Fruit fly (Drosophila melanogaster) whole organism, pupa: ENCODE data around the gene CG10208.
A peak's percentile ranks its signal among the peaks of the same experiment; 100 is the strongest.

Experiments used
- CG10348 ChIP-seq: fragments of 200-800 bp; sonication (Bioruptor generic); IDR thresholded peaks from 2 replicates; pipeline ENCODE4 v1.3.6; 2022; ENCODE audit warnings: missing biosample characterization, missing genetic modification characterization
- CG12605 ChIP-seq: fragments of 200-800 bp; sonication (Bioruptor generic); IDR thresholded peaks from 2 replicates; pipeline ENCODE4 v1.3.6; 2022; ENCODE audit warnings: missing biosample characterization, missing genetic modification characterization
- CG13204 ChIP-seq: fragments of 200-800 bp; sonication (Bioruptor generic); optimal IDR thresholded peaks from 2 replicates; lab custom pipeline; 2018; ENCODE audit warnings: missing biosample characterization, mild to moderate bottlenecking, missing genetic modification characterization, moderate library complexity
- CG14655 ChIP-seq: fragments of 200-800 bp; sonication (Bioruptor generic); optimal IDR thresholded peaks from 3 replicates; lab custom pipeline; 2017; ENCODE audit warnings: mild to moderate bottlenecking, missing biosample characterization, missing genetic modification reagents, missing genetic modification characterization
- CG15710 ChIP-seq: fragments of 200-800 bp; sonication (Bioruptor generic); optimal IDR thresholded peaks from 2 replicates; lab custom pipeline; 2018; ENCODE audit warnings: missing biosample characterization, mild to moderate bottlenecking, missing genetic modification characterization, moderate library complexity
- CG17806 ChIP-seq: fragments of 200-800 bp; sonication (Bioruptor generic); optimal IDR thresholded peaks from 2 replicates; lab custom pipeline; 2018; ENCODE audit warnings: missing biosample characterization, mild to moderate bottlenecking, missing genetic modification characterization, moderate library complexity
- CG32121 ChIP-seq: fragments of 200-800 bp; sonication (Bioruptor generic); IDR thresholded peaks from 2 replicates; pipeline ENCODE4 v1.3.6; 2022; ENCODE audit warnings: missing biosample characterization, missing genetic modification characterization
- CG34367 ChIP-seq: fragments of 200-800 bp; sonication (Bioruptor generic); optimal IDR thresholded peaks from 2 replicates; lab custom pipeline; 2018; ENCODE audit warnings: missing biosample characterization, mild to moderate bottlenecking, missing genetic modification characterization
- CG4496 ChIP-seq: fragments of 200-800 bp; sonication (Bioruptor generic); IDR thresholded peaks from 3 replicates; pipeline ENCODE4 v1.3.6; 2022; ENCODE audit warnings: missing biosample characterization, missing genetic modification characterization
- CG8159 ChIP-seq: fragments of 200-800 bp; sonication (Bioruptor generic); optimal IDR thresholded peaks from 3 replicates; lab custom pipeline; 2018; ENCODE audit warnings: missing biosample characterization, mild to moderate bottlenecking, missing genetic modification characterization, moderate library complexity
- CG8301 ChIP-seq: fragments of 200-800 bp; sonication (Bioruptor generic); optimal IDR thresholded peaks from 2 replicates; lab custom pipeline; 2018; ENCODE audit warnings: missing biosample characterization, mild to moderate bottlenecking, missing genetic modification characterization
- CG9948 ChIP-seq: fragments of 200-800 bp; sonication (Bioruptor generic); optimal IDR thresholded peaks from 2 replicates; lab custom pipeline; 2018; ENCODE audit warnings: missing biosample characterization, mild to moderate bottlenecking, missing genetic modification characterization, moderate library complexity
- D1 ChIP-seq: fragments of 200-800 bp; sonication (Bioruptor generic); optimal IDR thresholded peaks from 2 replicates; lab custom pipeline; 2018; ENCODE audit warnings: missing biosample characterization, mild to moderate bottlenecking, missing genetic modification characterization, moderate library complexity
- EcR ChIP-seq: fragments of 200-800 bp; sonication (Bioruptor generic); optimal IDR thresholded peaks from 3 replicates; lab custom pipeline; 2019; ENCODE audit warnings: missing biosample characterization, missing genetic modification characterization, mild to moderate bottlenecking, moderate library complexity, missing genetic modification reagents
- Ets98B ChIP-seq: fragments of 200-800 bp; sonication (Bioruptor generic); IDR thresholded peaks from 2 replicates; pipeline ENCODE4 v1.3.6; 2022; ENCODE audit warnings: missing biosample characterization, missing genetic modification characterization
- Pif1A ChIP-seq: fragments of 200-800 bp; sonication (Bioruptor generic); optimal IDR thresholded peaks from 3 replicates; lab custom pipeline; 2016; ENCODE audit warnings: missing biosample characterization, missing genetic modification characterization
- Pif1B ChIP-seq: fragments of 200-800 bp; sonication (Bioruptor generic); optimal IDR thresholded peaks from 3 replicates; lab custom pipeline; 2016; ENCODE audit warnings: missing biosample characterization, missing genetic modification characterization
- Snoo ChIP-seq: fragments of 200-800 bp; sonication (Bioruptor generic); optimal IDR thresholded peaks from 3 replicates; lab custom pipeline; 2017; ENCODE audit warnings: missing biosample characterization, mild to moderate bottlenecking, missing genetic modification characterization, inconsistent platforms
- fd96Ca ChIP-seq: fragments of 200-800 bp; sonication (Bioruptor generic); IDR thresholded peaks from 3 replicates; pipeline ENCODE4 v1.3.6; 2022; ENCODE audit warnings: missing biosample characterization, missing genetic modification characterization
- gl ChIP-seq: fragments of 200-800 bp; sonication (Bioruptor generic); optimal IDR thresholded peaks from 2 replicates; lab custom pipeline; 2018; ENCODE audit warnings: missing biosample characterization, mild to moderate bottlenecking, missing genetic modification characterization
- rn ChIP-seq: fragments of 200-800 bp; sonication (Bioruptor generic); IDR thresholded peaks from 2 replicates; pipeline ENCODE4 v1.3.6; 2022; ENCODE audit warnings: missing biosample characterization, missing genetic modification characterization

Gene CG10208

DNA sequence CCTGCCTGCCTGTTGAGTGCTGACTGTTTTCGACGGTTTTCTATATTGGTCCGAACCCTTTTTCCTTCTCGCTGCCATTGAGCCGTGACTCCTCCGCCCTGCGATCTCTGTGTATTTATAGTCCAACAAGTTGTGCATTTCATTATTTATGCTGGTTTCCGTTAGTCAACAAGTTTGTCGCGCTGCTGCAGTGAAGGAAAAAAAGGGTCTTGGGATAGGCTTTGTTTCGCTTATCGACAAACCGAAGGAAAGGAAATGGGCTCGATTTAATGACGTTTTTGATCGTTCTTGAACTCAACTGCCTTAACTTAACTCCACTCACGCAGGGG lies 13.7 kb upstream of the CG10208 start:
- TF ChIP-seq rn: no peak
- peak; percentile 85 for TF ChIP-seq EcR
- TF ChIP-seq CG17806 (tag; lab: Kevin White, UChicago): no peak
- no peak for TF ChIP-seq Snoo (tag; lab: Kevin White, UChicago)
- no peak for TF ChIP-seq CG4496
- no peak for TF ChIP-seq Ets98B (GFP tag; lab: Robert Waterston, UW)
- no peak for TF ChIP-seq gl (tag; lab: Kevin White, UChicago)
- no peak for TF ChIP-seq CG8301 (tag; lab: Kevin White, UChicago)

DNA sequence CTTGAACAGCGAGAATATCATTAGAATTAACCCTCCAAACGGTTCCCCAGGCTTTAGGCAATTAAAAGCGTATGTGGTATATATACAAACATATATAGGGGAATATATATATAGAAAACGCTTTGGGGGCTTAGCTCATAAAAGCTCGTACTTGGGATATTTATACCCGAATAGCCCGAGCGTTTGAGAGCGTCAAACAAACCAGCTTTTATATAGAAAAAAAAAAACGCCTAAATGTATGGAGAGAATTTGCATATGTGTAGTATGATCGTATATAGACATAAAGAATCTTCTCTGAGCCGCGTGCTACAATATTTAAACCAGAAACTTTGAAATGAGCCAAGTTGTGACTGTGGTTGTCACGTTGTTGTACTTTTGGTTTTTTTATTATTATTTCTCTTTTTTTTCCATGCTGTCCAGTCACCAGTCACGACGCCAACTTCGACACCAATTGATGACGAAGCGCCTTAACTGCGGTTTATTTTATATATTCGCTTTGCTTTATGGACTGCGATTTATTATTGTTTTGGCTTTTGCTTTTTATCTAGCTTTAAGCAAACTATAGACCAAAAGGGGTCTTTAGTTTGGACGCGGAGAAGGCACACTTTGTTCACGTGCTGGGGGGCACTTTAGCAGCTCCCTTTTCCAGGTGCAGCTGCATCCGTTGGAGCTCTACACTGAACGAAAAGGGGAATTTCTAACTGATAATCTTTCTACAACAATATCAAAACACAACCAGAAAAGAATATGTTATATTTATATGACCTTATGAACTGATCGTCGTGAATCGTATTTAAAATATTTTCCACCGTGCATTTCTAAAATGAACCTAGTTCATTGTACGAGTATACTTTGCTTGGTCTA lies 13.1 kb upstream of the CG10208 start:
- TF ChIP-seq CG14655 (GFP tag; lab: Kevin White, UChicago): peak; percentile 77
- peak; percentile 88 for TF ChIP-seq CG4496
- TF ChIP-seq CG9948: peak; percentile 63
- peak; percentile 50 for TF ChIP-seq D1 (tag; lab: Kevin White, UChicago)
- TF ChIP-seq Pif1A: peak; percentile 38
- no peak for TF ChIP-seq EcR
- peak; percentile 51 for TF ChIP-seq CG15710 (tag; lab: Kevin White, UChicago)
- TF ChIP-seq CG8301 (tag; lab: Kevin White, UChicago): peak; percentile 20
- no peak for TF ChIP-seq CG13204 (GFP tag; lab: Kevin White, UChicago)
- peak; percentile 69 for TF ChIP-seq gl (tag; lab: Kevin White, UChicago)
- TF ChIP-seq Ets98B (GFP tag; lab: Robert Waterston, UW): peak; percentile 57
- peak; percentile 71 for TF ChIP-seq rn
- TF ChIP-seq Snoo (tag; lab: Kevin White, UChicago): no peak
- no peak; the same call in 1 of the 2 replicates for TF ChIP-seq CG12605 (GFP tag; lab: Robert Waterston, UW)
- TF ChIP-seq CG8159: peak; percentile 62
- no peak for TF ChIP-seq CG10348 (GFP tag; lab: Robert Waterston, UW)
- peak; percentile 78 for TF ChIP-seq Pif1B (GFP tag; lab: Kevin White, UChicago)
- peak; percentile 33 for TF ChIP-seq CG17806 (tag; lab: Kevin White, UChicago)
- peak; percentile 21 for TF ChIP-seq CG34367 (tag; lab: Kevin White, UChicago)
- TF ChIP-seq fd96Ca (GFP tag; lab: Robert Waterston, UW): peak; percentile 71; the same call in 2 of the 3 replicates
- TF ChIP-seq CG32121 (GFP tag; lab: Robert Waterston, UW): peak; percentile 39; the same call in 1 of the 2 replicates

dm6 chr3R:23784925-23785680 lies 11.2 kb upstream of the CG10208 start:
- TF ChIP-seq gl (tag; lab: Kevin White, UChicago): peak; percentile 68
- TF ChIP-seq CG4496: no peak
- TF ChIP-seq CG13204 (GFP tag; lab: Kevin White, UChicago): peak; percentile 44
- peak; percentile 47 for TF ChIP-seq EcR

DNA sequence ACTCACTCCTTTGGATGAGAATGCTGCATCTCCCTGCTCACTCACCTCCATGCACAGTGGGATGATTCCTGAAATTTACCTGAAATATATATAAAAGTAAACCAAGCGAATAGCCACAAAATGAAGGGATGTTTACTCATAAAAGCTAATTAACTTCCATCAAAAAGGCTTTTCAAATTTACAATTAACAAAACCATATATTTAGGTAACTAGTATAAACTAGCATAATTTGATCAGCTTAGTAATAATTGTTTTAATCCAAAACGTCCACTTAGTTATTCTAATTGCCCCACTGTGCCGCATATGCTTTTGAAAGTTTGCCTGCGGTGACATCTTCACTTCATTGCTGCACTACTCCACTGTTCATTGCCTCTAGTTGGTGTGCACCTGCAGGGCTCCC lies 10.0 kb upstream of the CG10208 start:
- TF ChIP-seq Pif1A (peak; percentile 90), gl (tag; lab: Kevin White, UChicago) (peak; percentile 59), CG12605 (GFP tag; lab: Robert Waterston, UW) (peak; percentile 56), rn (peak; percentile 49; the same call in 1 of the 2 replicates), Ets98B (GFP tag; lab: Robert Waterston, UW) (peak; percentile 58; the same call in 1 of the 2 replicates), CG17806 (tag; lab: Kevin White, UChicago) (peak; percentile 89), CG34367 (tag; lab: Kevin White, UChicago) (peak; percentile 85), Pif1B (GFP tag; lab: Kevin White, UChicago) (peak; percentile 79), CG32121 (GFP tag; lab: Robert Waterston, UW) (peak; percentile 61; the same call in 1 of the 2 replicates), D1 (tag; lab: Kevin White, UChicago) (peak; percentile 77), CG4496 (peak; percentile 83), CG13204 (GFP tag; lab: Kevin White, UChicago) (peak; percentile 77), CG8301 (tag; lab: Kevin White, UChicago) (peak; percentile 89), fd96Ca (GFP tag; lab: Robert Waterston, UW) (peak; percentile 59; the same call in 2 of the 3 replicates), CG14655 (GFP tag; lab: Kevin White, UChicago) (peak; percentile 93), EcR (peak; percentile 34), Snoo (tag; lab: Kevin White, UChicago) (peak; percentile 62), CG8159 (peak; percentile 90), CG10348 (GFP tag; lab: Robert Waterston, UW) (0 out of 2 replicates have a peak, but pooled peaks have one; percentile 40), CG9948 (peak; percentile 92), CG15710 (tag; lab: Kevin White, UChicago) (peak; percentile 90)

DNA sequence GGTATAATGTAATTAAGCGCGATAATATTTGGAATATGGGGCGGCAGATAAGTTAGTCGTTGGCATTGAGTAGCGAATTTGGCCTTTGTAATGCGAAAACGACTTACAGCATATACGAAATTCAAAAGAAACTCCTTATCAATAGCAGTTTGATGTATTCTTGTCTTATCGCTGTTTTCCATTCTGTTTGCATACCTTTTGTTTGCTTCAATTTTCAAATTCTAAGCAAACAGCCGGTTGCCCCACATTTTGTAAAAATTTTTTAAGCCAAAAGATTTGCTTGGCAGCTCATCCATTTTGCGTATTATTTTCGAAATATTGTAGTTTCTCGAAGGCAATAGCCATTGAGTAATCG lies 9.5 kb upstream of the CG10208 start:
- no peak for TF ChIP-seq Pif1A
- TF ChIP-seq CG4496: 0 out of 3 replicates have a peak, but pooled peaks have one; percentile 5
